Fruit fly (Drosophila melanogaster): ENCODE measurements around the gene CG34150.

DNA sequence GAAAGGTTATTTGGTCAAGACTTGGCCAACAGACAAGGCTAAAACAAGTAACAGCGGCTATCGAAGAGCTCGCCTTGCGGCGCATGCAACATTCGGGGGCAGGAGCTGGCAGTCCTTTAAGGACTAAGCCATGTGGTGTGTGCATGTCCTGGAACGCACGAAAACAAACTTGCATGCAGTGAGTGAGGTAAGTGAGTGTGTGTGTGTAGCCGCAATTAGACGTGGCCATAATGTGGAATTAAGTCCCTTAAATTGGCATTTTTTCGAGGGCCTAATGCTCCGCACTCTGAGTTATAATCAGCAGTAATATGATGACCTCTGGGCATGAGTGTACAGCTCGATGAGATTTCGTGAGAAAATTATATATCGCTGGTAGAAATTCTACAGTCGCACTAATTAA lies 19.6 kb downstream of the CG34150 start, which contains the start of gene sosie:
- TF ChIP-seq ttk (optimal IDR thresholded peaks at IDR 0.05) (no peak), Sin3A (optimal IDR thresholded peaks at IDR 0.05) (no peak), psq (optimal IDR thresholded peaks at IDR 0.05) (no peak), Myc (optimal IDR thresholded peaks at IDR 0.05) (no peak)

Data from Kc167 (cell line).